Fruit fly (Drosophila melanogaster) whole organism, embryonic: Measurements from ENCODE around the gene Mipp2.

Experiments used
- Awh ChIP-seq: fragments of 200-800 bp; sonication (Bioruptor generic); IDR thresholded peaks from 2 replicates; pipeline ENCODE4, ENCODE4 v1.3.6; 2022; ENCODE audit warnings: missing biosample characterization, missing genetic modification characterization
- Bdp1 ChIP-seq: fragments of 200-800 bp; sonication (Bioruptor generic); optimal IDR thresholded peaks from 3 replicates; lab custom pipeline; 2016; ENCODE audit warnings: missing biosample characterization, missing genetic modification characterization
- CG10274 ChIP-seq: fragments of 200-800 bp; sonication (Bioruptor generic); optimal IDR thresholded peaks from 3 replicates; lab custom pipeline; 2017; ENCODE audit warnings: missing biosample characterization, mild to moderate bottlenecking, missing genetic modification characterization
- CG10654 ChIP-seq: fragments of 200-800 bp; sonication (Bioruptor generic); optimal IDR thresholded peaks from 2 replicates; lab custom pipeline; 2016; ENCODE audit warnings: missing biosample characterization, missing genetic modification characterization
- CG11085 ChIP-seq: fragments of 200-800 bp; sonication (Bioruptor generic); IDR thresholded peaks from 2 replicates; pipeline ENCODE4 v1.3.6; 2022; ENCODE audit warnings: missing biosample characterization, missing genetic modification characterization
- CG11093 ChIP-seq: fragments of 200-800 bp; sonication (Bioruptor generic); IDR thresholded peaks from 3 replicates; pipeline ENCODE4 v1.3.6; 2022; ENCODE audit warnings: missing biosample characterization, missing genetic modification characterization
- CG11696 ChIP-seq: fragments of 200-800 bp; sonication (Bioruptor generic); IDR thresholded peaks from 2 replicates; pipeline ENCODE4 v1.3.6; 2022; ENCODE audit warnings: missing biosample characterization, missing genetic modification characterization
- CG12071 ChIP-seq: fragments of 200-800 bp; sonication (Bioruptor generic); optimal IDR thresholded peaks from 3 replicates; lab custom pipeline; 2018; ENCODE audit warnings: missing biosample characterization, mild to moderate bottlenecking, missing genetic modification characterization
- CG12219 ChIP-seq: fragments of 200-800 bp; sonication (Bioruptor generic); optimal IDR thresholded peaks from 3 replicates; lab custom pipeline; 2018; ENCODE audit warnings: missing biosample characterization, mild to moderate bottlenecking, missing genetic modification characterization
- CG13123 ChIP-seq: fragments of 200-800 bp; sonication (Bioruptor generic); optimal IDR thresholded peaks from 2 replicates; lab custom pipeline; 2016; ENCODE audit warnings: missing biosample characterization, missing genetic modification characterization
- CG17361 ChIP-seq: fragments of 200-800 bp; sonication (Bioruptor generic); IDR thresholded peaks from 3 replicates; pipeline ENCODE4 v1.3.6; 2022; ENCODE audit warnings: missing biosample characterization, missing genetic modification characterization
- CG17612 ChIP-seq: fragments of 200-800 bp; sonication (Bioruptor generic); IDR thresholded peaks from 2 replicates; pipeline ENCODE4 v1.3.6; 2022; ENCODE audit warnings: missing biosample characterization, missing genetic modification characterization
- CG18764 ChIP-seq: fragments of 200-800 bp; sonication (Bioruptor generic); optimal IDR thresholded peaks from 3 replicates; lab custom pipeline; 2016; ENCODE audit warnings: missing biosample characterization, missing genetic modification characterization
- CG2875 ChIP-seq: fragments of 200-800 bp; sonication (Bioruptor generic); optimal IDR thresholded peaks from 2 replicates; lab custom pipeline; 2017; ENCODE audit warnings: missing biosample characterization, mild to moderate bottlenecking, missing genetic modification characterization, missing genetic modification reagents
- CG3163 ChIP-seq: fragments of 200-800 bp; sonication (Bioruptor generic); optimal IDR thresholded peaks from 3 replicates; lab custom pipeline; 2016; ENCODE audit warnings: missing biosample characterization, missing genetic modification characterization
- CG33213 ChIP-seq: fragments of 200-800 bp; sonication (Bioruptor generic); optimal IDR thresholded peaks from 3 replicates; lab custom pipeline; 2016; ENCODE audit warnings: missing biosample characterization, missing genetic modification characterization
- CG4707 ChIP-seq: fragments of 200-800 bp; sonication (Bioruptor generic); optimal IDR thresholded peaks from 2 replicates; lab custom pipeline; 2018; ENCODE audit warnings: missing biosample characterization, mild to moderate bottlenecking, missing genetic modification characterization, moderate library complexity
- CG6654 ChIP-seq: fragments of 200-800 bp; sonication (Bioruptor generic); optimal IDR thresholded peaks from 2 replicates; lab custom pipeline; 2017; ENCODE audit warnings: missing biosample characterization, mild to moderate bottlenecking, missing genetic modification characterization
- CG6765 ChIP-seq: fragments of 200-800 bp; sonication (Bioruptor generic); optimal IDR thresholded peaks from 3 replicates; lab custom pipeline; 2017; ENCODE audit warnings: missing biosample characterization, mild to moderate bottlenecking, missing genetic modification characterization
- CG8388 ChIP-seq: fragments of 200-800 bp; sonication (Bioruptor generic); optimal IDR thresholded peaks from 2 replicates; lab custom pipeline; 2019; ENCODE audit warnings: missing biosample characterization, mild to moderate bottlenecking, missing genetic modification characterization, moderate library complexity
- CG8924 ChIP-seq: fragments of 200-800 bp; optimal IDR thresholded peaks from 3 replicates; lab custom pipeline; 2019; ENCODE audit warnings: missing biosample characterization, mild to moderate bottlenecking, missing genetic modification characterization, moderate library complexity
- CG9215 ChIP-seq: fragments of 200-800 bp; sonication (Bioruptor generic); IDR thresholded peaks from 2 replicates; pipeline ENCODE4 v1.3.6; 2022; ENCODE audit warnings: missing biosample characterization, missing genetic modification characterization
- CG9437 ChIP-seq: fragments of 200-800 bp; sonication (Bioruptor generic); optimal IDR thresholded peaks from 2 replicates; lab custom pipeline; 2018; ENCODE audit warnings: missing biosample characterization, mild to moderate bottlenecking, missing genetic modification characterization
- D19B ChIP-seq: fragments of 200-800 bp; sonication (Bioruptor generic); optimal IDR thresholded peaks from 2 replicates; lab custom pipeline; 2017; ENCODE audit warnings: missing biosample characterization, mild to moderate bottlenecking, missing genetic modification characterization
- Dad ChIP-seq: fragments of 200-800 bp; sonication (Bioruptor generic); optimal IDR thresholded peaks from 3 replicates; lab custom pipeline; 2016; ENCODE audit warnings: missing biosample characterization, missing genetic modification characterization
- Dfd ChIP-seq, 2 experiments: fragments of >200 bp; optimal IDR thresholded peaks; 2 replicates each; lab custom pipeline; 2017; ENCODE audit warnings: missing biosample characterization in 2 of 2, missing genetic modification characterization in 2 of 2
- Dp ChIP-seq: fragments of 200-800 bp; sonication (Bioruptor generic); optimal IDR thresholded peaks from 2 replicates; lab custom pipeline; 2018; ENCODE audit warnings: missing biosample characterization, mild to moderate bottlenecking, missing genetic modification characterization, moderate library complexity
- E2f2 ChIP-seq: fragments of 200-800 bp; sonication (Bioruptor generic); IDR thresholded peaks from 2 replicates; pipeline ENCODE4 v1.3.6; 2022; ENCODE audit warnings: missing biosample characterization, missing genetic modification characterization
- Fer2 ChIP-seq: fragments of 200-800 bp; sonication (Bioruptor generic); optimal IDR thresholded peaks from 2 replicates; lab custom pipeline; 2018; ENCODE audit warnings: missing biosample characterization, mild to moderate bottlenecking, missing genetic modification characterization, moderate library complexity
- HLH54F ChIP-seq: fragments of 200-800 bp; sonication (Bioruptor generic); optimal IDR thresholded peaks from 3 replicates; lab custom pipeline; 2016; ENCODE audit warnings: missing biosample characterization, missing genetic modification characterization
- HmgD ChIP-seq: fragments of 200-800 bp; sonication (Bioruptor generic); optimal IDR thresholded peaks from 3 replicates; lab custom pipeline; 2016; ENCODE audit warnings: missing biosample characterization, missing genetic modification characterization
- Hmr ChIP-seq: fragments of 200-800 bp; sonication (Bioruptor generic); optimal IDR thresholded peaks from 3 replicates; lab custom pipeline; 2017; ENCODE audit warnings: mild to moderate bottlenecking, missing biosample characterization, missing genetic modification reagents, missing genetic modification characterization
- Nf-YA ChIP-seq: fragments of 200-800 bp; sonication (Bioruptor generic); IDR thresholded peaks from 2 replicates; pipeline ENCODE4 v1.3.6; 2022; ENCODE audit warnings: missing biosample characterization, missing genetic modification characterization
- Rx ChIP-seq: fragments of 200-800 bp; sonication (Bioruptor generic); IDR thresholded peaks from 2 replicates; pipeline ENCODE4 v1.3.6; 2022; ENCODE audit warnings: missing biosample characterization, missing genetic modification characterization
- Six4 ChIP-seq: fragments of 200-800 bp; sonication (Bioruptor generic); optimal IDR thresholded peaks from 2 replicates; lab custom pipeline; 2016; ENCODE audit warnings: missing biosample characterization, missing genetic modification characterization
- Usf ChIP-seq: fragments of 200-800 bp; sonication (Bioruptor generic); optimal IDR thresholded peaks from 2 replicates; lab custom pipeline; 2017; ENCODE audit warnings: missing genotype, missing biosample characterization, missing genetic modification characterization
- ato ChIP-seq: fragments of 200-800 bp; sonication (Bioruptor generic); IDR thresholded peaks from 2 replicates; pipeline ENCODE4 v1.3.6; 2022; ENCODE audit warnings: missing biosample characterization, missing genetic modification characterization; ENCODE audit not compliant: partially characterized antibody
- bcd ChIP-seq: fragments of 200-800 bp; sonication (Bioruptor generic); optimal IDR thresholded peaks from 2 replicates; lab custom pipeline; 2017; ENCODE audit warnings: missing biosample characterization, mild to moderate bottlenecking, missing genetic modification characterization
- br ChIP-seq: fragments of >200 bp; optimal IDR thresholded peaks from 2 replicates; lab custom pipeline; 2017
- ci ChIP-seq: fragments of 200-800 bp; sonication (Bioruptor generic); IDR thresholded peaks from 3 replicates; pipeline ENCODE4 v1.3.6; 2022; ENCODE audit warnings: missing biosample characterization, missing genetic modification characterization
- crp ChIP-seq, 2 experiments: fragments of 200-800 bp; sonication (Bioruptor generic); optimal IDR thresholded peaks; 2 replicates in 1 of 2; 3 replicates in 1 of 2; lab custom pipeline; 2017; ENCODE audit warnings: missing biosample characterization in 2 of 2, missing genetic modification characterization in 2 of 2, mild to moderate bottlenecking in 1 of 2, moderate library complexity in 1 of 2
- dm ChIP-seq: fragments of 200-800 bp; sonication (Bioruptor generic); optimal IDR thresholded peaks from 3 replicates; lab custom pipeline; 2016; ENCODE audit warnings: missing biosample characterization, missing genetic modification characterization
- emc ChIP-seq: fragments of 200-800 bp; sonication (Bioruptor generic); optimal IDR thresholded peaks from 2 replicates; lab custom pipeline; 2016; ENCODE audit warnings: missing biosample characterization, missing genetic modification characterization
- fd102C ChIP-seq: fragments of 200-800 bp; sonication (Bioruptor generic); optimal IDR thresholded peaks from 2 replicates; lab custom pipeline; 2018; ENCODE audit warnings: missing biosample characterization, mild to moderate bottlenecking, missing genetic modification characterization, moderate library complexity
- hb ChIP-seq: fragments of 200-800 bp; sonication (Bioruptor generic); IDR thresholded peaks from 3 replicates; pipeline ENCODE4 v1.3.6; 2022; ENCODE audit warnings: missing biosample characterization, missing genetic modification characterization; ENCODE audit not compliant: partially characterized antibody
- ind ChIP-seq: fragments of 200-800 bp; sonication (Bioruptor generic); optimal IDR thresholded peaks from 3 replicates; lab custom pipeline; 2016; ENCODE audit warnings: missing biosample characterization, missing genetic modification characterization
- lmd ChIP-seq: fragments of 200-800 bp; sonication (Bioruptor generic); IDR thresholded peaks from 2 replicates; pipeline ENCODE4 v1.3.6; 2022; ENCODE audit warnings: missing biosample characterization, missing genetic modification characterization
- otp ChIP-seq: fragments of 200-800 bp; sonication (Bioruptor generic); IDR thresholded peaks from 3 replicates; pipeline ENCODE4, ENCODE4 v1.3.6; 2022; ENCODE audit warnings: missing biosample characterization, missing genetic modification characterization
- repo ChIP-seq: fragments of 200-800 bp; sonication (Bioruptor generic); optimal IDR thresholded peaks from 2 replicates; lab custom pipeline; 2016; ENCODE audit warnings: missing biosample characterization, missing genetic modification characterization
- sisA ChIP-seq: fragments of 200-800 bp; sonication (Bioruptor generic); IDR thresholded peaks from 2 replicates; pipeline ENCODE4 v1.3.6; 2022; ENCODE audit warnings: missing biosample characterization, missing genetic modification characterization
- tio ChIP-seq: fragments of 200-800 bp; sonication (Bioruptor generic); optimal IDR thresholded peaks from 2 replicates; lab custom pipeline; 2017; ENCODE audit warnings: missing biosample characterization, missing genetic modification characterization, inconsistent platforms
- zf30C ChIP-seq: fragments of 200-800 bp; sonication (Bioruptor generic); optimal IDR thresholded peaks from 3 replicates; lab custom pipeline; 2018; ENCODE audit warnings: missing biosample characterization, mild to moderate bottlenecking, missing genetic modification characterization

Mipp2 gene

dm6 chrX:6074845-6075244 is 16.4 kb downstream of the Mipp2 start, which contains the start of gene Tsp5D (continued):
- TF ChIP-seq Hmr (GFP tag; lab: Kevin White, UChicago), result peak; percentile 81
- TF ChIP-seq CG12071, result peak; percentile 90
- TF ChIP-seq crp (GFP tag; optimal IDR thresholded peaks at IDR 0.05; lab: Kevin White, UChicago), result peak in 1 of 2 experiments; percentile 40
- peak; percentile 84 for TF ChIP-seq CG18764 (GFP tag; lab: Kevin White, UChicago)
- TF ChIP-seq CG33213 (GFP tag; lab: Kevin White, UChicago), result peak; percentile 49
- TF ChIP-seq ato, result no peak
- TF ChIP-seq sisA (GFP tag; lab: Robert Waterston, UW), result peak; percentile 97
- no peak for TF ChIP-seq Dp
- peak; percentile 78 for TF ChIP-seq CG11696 (GFP tag; lab: Robert Waterston, UW)
- TF ChIP-seq CG12219 (GFP tag; lab: Kevin White, UChicago), result peak; percentile 91
- peak; percentile 72 for TF ChIP-seq CG13123 (GFP tag; lab: Kevin White, UChicago)
- TF ChIP-seq CG8924 (tag; lab: Kevin White, UChicago), result peak; percentile 92
- TF ChIP-seq CG10274, result peak; percentile 72
- no peak for TF ChIP-seq Dfd (GFP tag; optimal IDR thresholded peaks at IDR 0.05; lab: Kevin White, UChicago)
- peak; percentile 14 for TF ChIP-seq fd102C
- TF ChIP-seq CG17612, result peak; percentile 77
- peak; percentile 14 for TF ChIP-seq repo (GFP tag; lab: Kevin White, UChicago)
- peak; percentile 95 for TF ChIP-seq Rx (GFP tag; lab: Robert Waterston, UW)
- peak; percentile 92 for TF ChIP-seq CG10654 (GFP tag; lab: Kevin White, UChicago)
- peak; percentile 97 for TF ChIP-seq Awh
- TF ChIP-seq tio (GFP tag; lab: Kevin White, UChicago), result peak; percentile 68
- TF ChIP-seq CG9437, result peak; percentile 77
- TF ChIP-seq CG3163 (GFP tag; lab: Kevin White, UChicago), result no peak
- peak; percentile 74 for TF ChIP-seq CG11085
- TF ChIP-seq Nf-YA, result peak; percentile 93
- TF ChIP-seq D19B (GFP tag; lab: Kevin White, UChicago), result peak; percentile 56
- TF ChIP-seq lmd (GFP tag; lab: Robert Waterston, UW), result peak; percentile 94
- peak; percentile 12 for TF ChIP-seq Usf (GFP tag; lab: Kevin White, UChicago)
- TF ChIP-seq dm (GFP tag; lab: Kevin White, UChicago), result no peak
- TF ChIP-seq zf30C, result peak; percentile 64
- TF ChIP-seq hb (GFP tag; lab: Robert Waterston, UW), result no peak
- peak; percentile 82 for TF ChIP-seq CG6654 (GFP tag; lab: Kevin White, UChicago)
- TF ChIP-seq CG8388 (GFP tag; lab: Kevin White, UChicago), result peak; percentile 93
- TF ChIP-seq HmgD (GFP tag; lab: Kevin White, UChicago), result no peak
- TF ChIP-seq Six4 (GFP tag; lab: Kevin White, UChicago), result peak; percentile 93
- TF ChIP-seq bcd (GFP tag; lab: Kevin White, UChicago), result peak; percentile 90
- no peak for TF ChIP-seq emc (GFP tag; lab: Kevin White, UChicago)
- TF ChIP-seq CG9215 (GFP tag; lab: Robert Waterston, UW), result peak; percentile 76
- peak; percentile 93 for TF ChIP-seq ind (GFP tag; lab: Kevin White, UChicago)
- peak; percentile 61 for TF ChIP-seq Fer2 (tag; lab: Kevin White, UChicago)
- TF ChIP-seq E2f2 (GFP tag; lab: Robert Waterston, UW), result peak; percentile 78
- TF ChIP-seq HLH54F (GFP tag; lab: Kevin White, UChicago), result peak; percentile 38
- no peak for TF ChIP-seq br (lab: Kevin White, UChicago)
- peak; percentile 75 for TF ChIP-seq CG4707 (GFP tag; lab: Kevin White, UChicago)
- peak; percentile 30 for TF ChIP-seq Dad (GFP tag; lab: Kevin White, UChicago)
- peak; percentile 63 for TF ChIP-seq CG6765 (GFP tag; lab: Kevin White, UChicago)
- peak; percentile 93 for TF ChIP-seq CG11093 (GFP tag; lab: Robert Waterston, UW)
- TF ChIP-seq Bdp1 (GFP tag; lab: Kevin White, UChicago), result peak; percentile 27
- peak; percentile 99 for TF ChIP-seq ci (GFP tag; lab: Robert Waterston, UW)
- TF ChIP-seq CG17361, result peak; percentile 93
- TF ChIP-seq CG2875 (GFP tag; lab: Kevin White, UChicago), result peak; percentile 91
- TF ChIP-seq otp (GFP tag; lab: Robert Waterston, UW), result peak; percentile 93
